Fruit fly (Drosophila melanogaster): Measurements from ENCODE around the gene CG7065.

Gene CG7065

dm6 chrX:9142224-9142802 lies at the start of gene CG7065:
Gene CG7065 (plus strand): TSS chrX:9142493.
- TF ChIP-seq Jra (GFP tag; optimal IDR thresholded peaks at IDR 0.05): no peak
- peak; percentile 12 for TF ChIP-seq woc (GFP tag; optimal IDR thresholded peaks at IDR 0.05)

DNA sequence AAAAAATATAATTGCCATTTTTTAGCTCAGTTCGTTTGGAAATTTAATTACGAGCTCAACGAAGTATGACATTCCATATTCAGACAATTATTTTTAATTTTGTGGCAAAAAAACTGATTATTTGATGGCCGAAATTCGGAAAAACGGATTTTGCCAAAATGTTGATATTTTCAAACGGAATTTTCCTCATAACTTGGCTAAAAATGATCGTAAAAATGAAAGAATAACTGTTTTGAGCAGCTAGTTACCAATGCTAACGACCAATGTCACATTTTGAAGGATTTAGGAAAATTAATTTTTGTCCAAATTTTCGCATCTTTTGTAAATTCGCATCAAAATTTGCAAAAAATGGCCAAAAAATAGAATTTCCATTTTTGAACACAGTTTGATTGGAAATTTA lies 49.2 kb upstream of the CG7065 start:
- peak; percentile 92 for TF ChIP-seq Dfd (GFP tag; optimal IDR thresholded peaks at IDR 0.05)
- no peak for TF ChIP-seq Jra (GFP tag; optimal IDR thresholded peaks at IDR 0.05)
- no peak for TF ChIP-seq lola (GFP tag; optimal IDR thresholded peaks at IDR 0.05)

DNA sequence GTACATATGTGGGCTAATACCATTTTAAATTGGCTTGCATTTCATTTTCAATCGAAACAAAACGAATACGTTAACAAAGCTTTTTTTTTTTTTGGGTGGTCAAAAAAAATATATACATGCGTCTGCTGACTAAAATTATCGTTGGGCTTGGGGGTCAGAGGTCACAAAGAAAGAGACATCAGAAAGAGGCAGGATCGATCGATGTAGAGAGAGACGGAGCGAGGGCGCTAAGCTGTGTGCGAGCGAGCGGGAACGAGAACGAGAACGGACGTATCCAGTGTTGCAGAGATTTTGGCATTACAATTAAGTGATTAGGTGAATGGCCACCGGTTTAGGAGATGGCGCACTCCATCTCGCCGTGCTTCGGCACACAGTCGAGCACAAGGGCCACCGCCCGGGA lies 48.4 kb upstream of the CG7065 start:
- TF ChIP-seq foxo (GFP tag; optimal IDR thresholded peaks at IDR 0.05): no peak
- TF ChIP-seq Dif (GFP tag; optimal IDR thresholded peaks at IDR 0.05; ENCODE audit: partially characterized antibody): no peak
- no peak for TF ChIP-seq OdsH (GFP tag; optimal IDR thresholded peaks at IDR 0.05)
- no peak for TF ChIP-seq Myc (optimal IDR thresholded peaks at IDR 0.05)
- no peak for TF ChIP-seq ey (GFP tag; optimal IDR thresholded peaks at IDR 0.05)
- TF ChIP-seq dmrt93B (GFP tag; optimal IDR thresholded peaks at IDR 0.05): no peak
- no peak for TF ChIP-seq Abd-B (GFP tag; optimal IDR thresholded peaks at IDR 0.05)
- TF ChIP-seq br (GFP tag; optimal IDR thresholded peaks at IDR 0.05): no peak
- TF ChIP-seq Dfd (GFP tag; optimal IDR thresholded peaks at IDR 0.05): no peak
- no peak for TF ChIP-seq Jra (GFP tag; optimal IDR thresholded peaks at IDR 0.05)
- no peak for TF ChIP-seq fru (GFP tag; optimal IDR thresholded peaks at IDR 0.05)
- no peak for TF ChIP-seq N (GFP tag; optimal IDR thresholded peaks at IDR 0.05)
- no peak for TF ChIP-seq CrebA (GFP tag; optimal IDR thresholded peaks at IDR 0.05; ENCODE audit: borderline replicate concordance)
- TF ChIP-seq Hr78 (GFP tag; optimal IDR thresholded peaks at IDR 0.05): no peak

DNA sequence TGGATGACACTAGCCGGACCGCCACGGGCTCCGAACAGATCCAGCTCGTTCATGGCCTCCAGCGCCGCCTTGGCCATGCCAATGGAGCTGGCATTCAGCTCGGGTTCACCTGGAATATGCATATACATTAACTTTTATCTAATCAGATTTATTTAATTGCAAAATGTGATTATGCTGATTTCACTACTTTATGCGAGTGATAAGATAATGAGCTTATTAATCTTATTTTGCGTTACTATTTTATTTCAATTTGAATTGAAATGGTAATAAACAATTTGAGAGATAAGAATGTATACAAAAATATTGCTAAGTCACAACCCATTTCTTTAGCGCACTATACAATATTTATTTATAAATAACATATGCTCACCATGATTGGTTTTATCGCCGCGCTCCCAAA lies 40.2 kb upstream of the CG7065 start:
- TF ChIP-seq lola (GFP tag; optimal IDR thresholded peaks at IDR 0.05): no peak
- no peak for TF ChIP-seq brk (GFP tag; optimal IDR thresholded peaks at IDR 0.05)
- TF ChIP-seq Mio (GFP tag; optimal IDR thresholded peaks at IDR 0.05): no peak

DNA sequence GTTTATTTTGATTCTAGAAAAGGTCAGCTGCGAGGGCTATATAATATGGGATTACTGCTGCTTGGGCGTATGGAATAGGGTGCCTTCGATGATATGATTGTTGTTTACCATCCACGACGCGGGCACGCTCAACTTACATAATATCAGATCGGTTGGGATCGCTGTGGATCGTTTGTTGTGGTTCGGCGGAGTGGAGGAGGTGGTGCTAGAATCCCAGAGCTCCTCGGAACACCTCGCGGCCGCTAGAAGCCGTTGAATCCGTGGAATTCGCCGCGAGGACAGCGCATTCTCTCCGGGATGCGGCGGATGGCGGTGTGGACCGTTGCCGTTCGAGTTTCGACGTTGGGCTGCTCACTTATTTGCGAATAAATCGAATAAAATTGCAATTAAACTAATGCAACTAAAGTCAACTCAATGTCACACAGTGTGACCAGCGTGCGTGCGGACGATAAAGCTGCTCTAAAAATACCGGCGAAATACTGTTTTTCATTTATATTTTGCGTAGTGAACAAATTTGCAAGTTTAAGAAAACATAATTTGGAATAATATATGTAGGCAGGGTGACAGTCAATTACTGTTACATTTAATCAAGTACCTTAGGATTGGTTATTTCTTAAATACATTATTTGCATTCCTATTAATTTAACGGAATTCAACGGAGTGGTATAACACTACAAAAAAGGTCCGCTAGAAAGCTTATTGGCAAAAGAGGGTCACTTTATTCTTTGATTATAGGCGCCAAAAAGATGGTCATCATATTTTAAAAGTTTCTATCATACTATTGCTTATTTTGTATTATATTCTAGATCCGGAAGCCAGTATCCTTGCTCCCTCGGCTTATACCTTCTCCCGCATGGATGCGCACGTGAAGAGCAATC lies 38.7 kb upstream of the CG7065 start, which contains the start of gene CG7766:
Gene CG7766, minus strand, starts transcription at position 432 of the 878 bp plus-strand sequence.
- no peak for TF ChIP-seq Mio (GFP tag; optimal IDR thresholded peaks at IDR 0.05)
- no peak for TF ChIP-seq dsf (GFP tag; optimal IDR thresholded peaks at IDR 0.05; ENCODE audit: borderline replicate concordance)
- TF ChIP-seq woc (GFP tag; optimal IDR thresholded peaks at IDR 0.05): no peak
- TF ChIP-seq dl (GFP tag; optimal IDR thresholded peaks at IDR 0.05; ENCODE audit: insufficient read depth in 1 of 2, partially characterized antibody in 2 of 2): no peak
- no peak for TF ChIP-seq CG32264 (GFP tag; optimal IDR thresholded peaks at IDR 0.05)
- no peak for TF ChIP-seq brk (GFP tag; optimal IDR thresholded peaks at IDR 0.05)
- TF ChIP-seq Jra (GFP tag; optimal IDR thresholded peaks at IDR 0.05): no peak
- no peak for TF ChIP-seq Hr83 (GFP tag; optimal IDR thresholded peaks at IDR 0.05; ENCODE audit: poor library complexity, severe bottlenecking)
- no peak for TF ChIP-seq OdsH (GFP tag; optimal IDR thresholded peaks at IDR 0.05)

- peak; percentile 50 for TF ChIP-seq woc (GFP tag; optimal IDR thresholded peaks at IDR 0.05)
- no peak for TF ChIP-seq Hnf4 (GFP tag; optimal IDR thresholded peaks at IDR 0.05)
- TF ChIP-seq dsf (GFP tag; optimal IDR thresholded peaks at IDR 0.05; ENCODE audit: borderline replicate concordance): no peak
- TF ChIP-seq sv (GFP tag; optimal IDR thresholded peaks at IDR 0.05): peak; percentile 1
- no peak for TF ChIP-seq psq (GFP tag; optimal IDR thresholded peaks at IDR 0.05)
- no peak for TF ChIP-seq CG9705 (GFP tag; optimal IDR thresholded peaks at IDR 0.05)
- TF ChIP-seq Dfd (GFP tag; optimal IDR thresholded peaks at IDR 0.05): no peak
Measured at dm6 chrX:9106212-9106774, 36.0 kb upstream of the CG7065 start, which contains the start of gene Bx42. Gene Bx42 (minus strand): TSS chrX:9106604.

Measured in whole organism, wandering third instar larva.